Fruit fly (Drosophila melanogaster): ENCODE data around the gene Anp.

The Anp gene

DNA sequence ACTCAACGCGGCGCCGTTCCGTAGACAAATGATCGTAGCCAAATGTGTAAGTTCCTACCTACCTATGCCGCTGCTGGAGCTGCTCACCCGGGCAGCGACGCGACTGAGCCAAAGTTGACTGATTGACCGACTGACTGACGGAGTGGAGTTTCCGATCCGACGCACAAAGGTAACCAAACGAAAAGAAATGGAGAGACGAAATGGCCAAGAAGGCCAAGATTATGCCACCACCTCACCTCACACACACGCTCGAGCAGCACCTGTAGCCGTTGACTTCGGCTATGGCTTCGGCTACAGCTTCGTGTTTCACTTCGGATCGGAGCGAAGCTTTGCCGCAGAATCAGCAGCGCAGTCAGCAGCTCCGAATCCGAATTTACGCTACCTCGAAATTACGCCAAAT, 18.7 kb upstream of the Anp start, which contains the start of gene CG9747:
Gene CG9747, minus strand, starts transcription at position 206 of the 400 bp plus-strand sequence.
- no peak for TF ChIP-seq CTCF (optimal IDR thresholded peaks at IDR 0.05)
- TF ChIP-seq CG8478 (optimal IDR thresholded peaks at IDR 0.05): no peak

DNA sequence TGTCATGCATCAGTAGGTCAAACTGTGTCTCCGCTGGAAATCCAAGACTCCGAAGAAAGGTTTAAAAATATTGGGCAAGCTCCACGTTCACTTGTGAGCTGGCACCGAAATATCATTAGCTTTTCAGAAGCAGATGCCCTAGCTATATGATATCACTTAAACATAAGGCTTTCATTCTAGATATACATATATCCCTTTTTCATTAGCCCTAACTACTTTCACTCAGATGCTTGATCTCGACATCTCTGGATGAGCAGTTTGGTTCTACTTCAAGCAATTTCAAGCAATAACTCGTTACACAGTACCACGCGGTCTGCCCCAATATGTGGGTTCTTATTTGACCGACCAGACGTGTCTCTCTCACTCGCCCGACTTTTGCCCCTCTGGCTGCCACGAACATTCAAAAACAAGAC, 18.3 kb upstream of the Anp start:
- TF ChIP-seq CTCF (optimal IDR thresholded peaks at IDR 0.05) (no peak), CG8478 (optimal IDR thresholded peaks at IDR 0.05) (no peak)

DNA sequence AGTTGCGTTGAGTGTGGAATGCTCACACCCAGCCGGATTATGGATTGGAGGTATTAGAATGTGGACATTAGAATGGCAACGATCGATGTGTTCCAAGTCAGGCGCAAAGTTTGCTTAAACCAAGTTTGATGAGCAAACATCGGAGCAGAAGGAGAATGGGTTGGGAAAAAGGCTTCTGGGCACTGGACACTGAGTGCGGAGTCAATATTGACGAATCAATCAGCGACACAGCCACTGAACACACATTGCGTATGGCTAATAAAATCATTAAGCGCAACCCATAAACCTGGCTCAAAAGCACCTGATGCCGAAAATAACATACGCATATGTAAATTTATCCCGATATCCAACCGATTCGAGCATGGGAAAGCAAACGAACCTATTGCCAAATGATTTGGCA, 15.9 kb upstream of the Anp start:
- TF ChIP-seq CG8478 (optimal IDR thresholded peaks at IDR 0.05) (no peak), CTCF (optimal IDR thresholded peaks at IDR 0.05) (no peak)

DNA sequence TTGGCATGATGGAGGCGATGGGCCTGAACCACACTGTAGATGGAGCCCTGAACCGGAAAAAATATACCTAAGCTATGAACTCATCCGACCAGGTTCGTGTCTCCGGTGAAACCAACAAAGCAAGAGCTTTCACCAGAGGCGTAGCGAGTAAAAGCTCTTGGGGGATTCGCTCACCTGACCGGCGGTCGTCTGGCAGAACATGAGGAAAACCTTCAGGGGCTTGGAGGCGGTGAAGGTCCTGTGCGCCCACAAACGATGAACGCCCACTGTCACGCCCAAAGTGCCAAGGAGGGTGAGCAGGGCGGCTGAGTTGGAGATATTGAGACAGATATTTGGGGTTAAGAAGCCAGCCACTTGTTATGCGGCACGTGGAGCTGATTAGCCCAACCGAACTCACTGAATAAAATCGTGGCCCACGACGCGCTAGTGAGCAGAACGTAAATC, 14.1 kb upstream of the Anp start:
- no peak for TF ChIP-seq CG8478 (optimal IDR thresholded peaks at IDR 0.05)
- TF ChIP-seq CTCF (optimal IDR thresholded peaks at IDR 0.05): peak; percentile 17 to 19

DNA sequence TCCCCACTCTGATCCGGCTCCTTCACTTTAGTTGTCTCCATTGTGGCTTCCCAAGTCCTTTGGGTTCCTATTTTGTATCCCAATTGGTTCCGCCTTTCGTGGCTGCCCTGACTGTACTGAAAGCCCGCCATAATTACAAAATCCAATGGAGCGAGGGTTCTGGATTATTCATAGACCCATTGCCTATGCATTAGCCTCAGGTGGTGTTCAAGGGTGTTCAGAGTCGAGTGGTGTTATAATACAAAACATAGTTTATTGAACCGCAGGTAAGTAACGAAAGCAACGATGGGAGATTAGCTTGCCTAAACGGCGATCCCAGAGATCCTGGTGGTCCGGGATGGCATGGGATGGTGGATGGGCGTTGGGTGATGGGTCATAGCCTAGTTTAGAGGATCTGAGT, 13.6 kb upstream of the Anp start, which contains the start of gene CG15531:
Gene CG15531, minus strand, starts transcription at position 101 of the 400 bp plus-strand sequence.
- no peak for TF ChIP-seq CTCF (optimal IDR thresholded peaks at IDR 0.05)
- no peak for TF ChIP-seq CG8478 (optimal IDR thresholded peaks at IDR 0.05)

DNA sequence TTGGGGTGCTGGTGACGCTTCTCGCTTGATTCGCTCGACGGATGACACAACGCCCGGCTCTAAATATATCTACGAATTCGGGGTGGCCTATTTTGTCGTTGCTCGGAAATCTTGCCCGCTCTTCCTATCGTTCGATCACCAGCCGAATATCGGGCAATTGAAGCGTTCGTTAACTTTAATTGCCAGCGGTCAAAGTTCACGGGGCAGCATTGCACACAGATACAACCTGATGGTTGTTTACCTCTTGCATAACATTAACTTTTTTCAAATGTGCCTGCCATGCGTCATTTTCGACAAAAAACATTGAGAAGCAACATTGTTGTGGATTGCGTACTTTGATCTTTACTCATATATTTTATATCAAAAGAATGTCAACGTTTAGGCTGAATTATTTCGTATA, 12.0 kb upstream of the Anp start:
- no peak for TF ChIP-seq CG8478 (optimal IDR thresholded peaks at IDR 0.05)
- no peak for TF ChIP-seq CTCF (optimal IDR thresholded peaks at IDR 0.05)

DNA sequence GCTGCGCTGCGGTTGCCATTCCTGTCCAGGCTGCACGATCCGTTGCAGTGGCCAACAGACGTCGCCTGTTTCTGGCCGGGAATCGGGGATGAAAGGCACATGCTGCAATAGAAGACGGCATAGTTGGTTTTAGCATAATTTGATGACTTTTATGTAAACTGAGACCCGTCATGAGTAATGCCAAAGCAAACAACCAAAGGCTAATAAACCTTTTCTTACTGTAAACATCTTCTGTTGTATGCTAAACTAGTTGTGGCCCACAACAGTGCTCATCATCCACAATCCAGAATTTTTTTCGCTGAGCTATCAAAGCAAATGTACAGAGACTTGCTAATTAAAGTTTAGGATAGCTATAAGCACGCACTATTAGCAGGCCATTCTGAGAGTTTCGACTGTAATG, 11.0 kb upstream of the Anp start:
- TF ChIP-seq CG8478 (optimal IDR thresholded peaks at IDR 0.05) (no peak), CTCF (optimal IDR thresholded peaks at IDR 0.05) (no peak)

DNA sequence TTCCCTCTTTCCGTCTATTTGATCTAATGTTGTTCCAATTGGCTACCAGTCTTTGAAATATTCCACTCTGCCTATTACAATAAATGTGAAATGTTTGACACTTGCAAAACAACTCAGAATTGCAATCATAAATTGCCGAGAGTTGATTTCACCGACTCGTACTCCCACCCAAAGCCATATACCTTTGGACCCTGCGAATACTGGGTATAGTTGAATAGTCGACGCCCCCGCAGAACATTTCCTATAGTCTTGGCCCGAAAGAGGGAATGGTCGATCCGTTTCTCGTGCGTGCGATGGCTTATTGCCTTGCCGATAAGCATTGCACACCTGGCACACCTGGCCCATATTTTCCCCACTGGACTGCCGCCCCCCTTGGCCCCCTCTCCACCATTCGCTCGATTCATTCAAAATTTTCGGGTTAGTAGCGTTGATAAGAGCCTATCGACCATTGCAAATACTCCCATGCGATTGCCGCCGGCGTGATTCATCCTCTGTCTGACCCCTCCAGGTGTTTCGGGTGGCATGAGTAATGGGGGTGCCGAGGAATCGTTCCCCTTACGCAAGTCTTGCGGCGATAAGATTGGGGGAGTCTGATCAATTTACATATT, 9.6 kb upstream of the Anp start:
- no peak for TF ChIP-seq CTCF (optimal IDR thresholded peaks at IDR 0.05)
- TF ChIP-seq CG8478 (optimal IDR thresholded peaks at IDR 0.05): no peak

DNA sequence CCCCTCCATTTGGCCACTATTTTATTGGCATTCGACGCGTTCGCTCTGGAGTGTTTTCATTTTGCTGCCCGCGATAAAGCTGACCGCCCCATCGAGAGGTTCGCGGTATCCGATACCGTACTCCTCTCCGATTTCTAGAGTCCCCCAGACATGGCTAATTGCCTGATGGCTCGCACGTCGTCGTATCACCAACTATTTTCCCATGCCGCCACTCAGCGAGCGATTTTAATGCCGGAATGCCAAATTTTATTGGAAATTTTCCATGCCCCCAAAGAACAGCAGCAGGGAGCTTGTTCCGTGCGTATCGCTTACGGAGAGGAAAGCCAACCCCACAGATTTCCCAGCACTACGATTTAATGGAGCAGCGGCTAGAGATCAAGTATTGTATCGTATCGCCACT, 8.7 kb upstream of the Anp start:
- TF ChIP-seq CG8478 (optimal IDR thresholded peaks at IDR 0.05) (no peak), CTCF (optimal IDR thresholded peaks at IDR 0.05) (no peak)

DNA sequence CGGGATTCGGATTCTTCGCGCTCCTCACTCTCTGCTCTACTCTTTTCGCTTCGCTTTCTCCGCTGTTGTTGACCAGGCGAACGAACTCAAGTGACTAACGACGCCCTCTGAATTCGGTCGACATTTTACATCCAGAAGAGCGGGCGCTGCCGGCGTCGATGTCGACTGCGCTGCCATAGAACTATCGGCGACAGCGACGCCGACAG, 6.9 kb upstream of the Anp start, which contains the start of gene CG9743:
Gene CG9743, minus strand, starts transcription at position 101 of the 206 bp plus-strand sequence.
- TF ChIP-seq CG8478 (optimal IDR thresholded peaks at IDR 0.05) (no peak), CTCF (optimal IDR thresholded peaks at IDR 0.05) (no peak)

DNA sequence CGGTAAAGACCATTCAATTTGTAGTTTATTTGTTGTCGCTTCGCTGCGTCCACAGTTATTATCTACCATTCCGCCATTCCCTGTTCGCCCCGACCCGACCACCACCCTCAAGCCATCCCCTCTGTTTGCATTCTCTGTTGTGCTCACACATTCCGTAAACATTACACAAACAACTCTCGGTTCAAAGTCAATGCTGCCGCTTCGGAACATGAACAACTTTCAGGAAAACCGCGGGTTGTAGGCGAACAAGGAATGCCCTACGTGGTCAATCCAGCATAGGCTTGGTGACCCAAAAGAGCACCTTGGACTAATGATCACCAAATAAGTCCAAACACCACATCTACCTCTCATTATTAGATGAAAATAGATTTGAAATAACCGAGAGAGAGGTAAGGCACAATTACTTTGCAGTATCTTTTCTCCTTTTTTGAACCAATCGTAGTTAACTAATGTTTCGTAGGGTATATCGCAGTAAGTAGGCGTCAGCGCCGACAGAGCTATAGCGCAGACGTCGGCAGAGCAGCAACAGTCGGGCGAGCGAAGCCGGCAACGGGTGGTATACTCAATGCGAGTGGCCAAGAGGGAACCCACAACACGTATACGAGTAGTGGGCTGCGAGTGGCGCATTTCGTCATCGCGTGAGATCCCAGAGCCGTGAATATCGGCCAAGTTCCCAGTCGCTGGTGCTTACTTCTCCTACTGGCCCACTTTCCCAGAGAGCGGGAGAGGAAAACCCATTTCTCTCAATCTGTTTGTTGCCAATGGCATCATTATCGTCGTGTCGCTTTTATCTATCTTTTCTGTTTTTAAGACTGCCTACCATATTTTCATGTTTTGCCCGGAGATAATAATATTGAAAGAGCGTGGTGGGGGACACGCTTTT, 6.4 kb upstream of the Anp start:
- TF ChIP-seq CG8478 (optimal IDR thresholded peaks at IDR 0.05) (no peak), CTCF (optimal IDR thresholded peaks at IDR 0.05) (no peak)

DNA sequence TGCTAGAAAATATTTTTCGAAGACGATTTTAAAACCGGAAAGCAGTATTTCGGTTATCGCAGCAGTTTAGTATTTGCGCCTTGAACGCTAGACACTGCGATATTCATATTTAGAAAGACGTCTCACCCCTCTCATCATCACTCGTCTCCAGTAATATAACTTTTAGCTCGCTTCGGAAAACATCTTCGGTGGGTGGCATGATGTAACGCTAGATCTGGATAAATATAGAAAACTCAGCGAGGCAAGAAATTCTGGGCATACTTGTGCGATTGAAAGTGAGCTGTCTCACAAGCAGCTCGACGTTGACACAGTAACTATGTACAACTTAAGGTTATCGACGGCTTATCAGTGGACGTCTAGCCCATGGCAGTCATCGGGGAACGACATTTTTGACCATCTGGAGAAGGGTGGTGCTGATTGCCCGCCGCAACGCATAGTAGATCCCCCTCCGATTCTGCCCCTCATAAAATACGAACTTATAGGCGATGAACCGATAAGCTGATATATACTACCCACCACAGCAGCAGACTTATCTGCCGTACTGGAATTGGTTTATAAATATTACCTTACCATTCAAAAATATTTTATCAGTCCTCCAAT, 5.6 kb upstream of the Anp start:
- TF ChIP-seq CTCF (optimal IDR thresholded peaks at IDR 0.05): no peak
- TF ChIP-seq CG8478 (optimal IDR thresholded peaks at IDR 0.05): no peak

DNA sequence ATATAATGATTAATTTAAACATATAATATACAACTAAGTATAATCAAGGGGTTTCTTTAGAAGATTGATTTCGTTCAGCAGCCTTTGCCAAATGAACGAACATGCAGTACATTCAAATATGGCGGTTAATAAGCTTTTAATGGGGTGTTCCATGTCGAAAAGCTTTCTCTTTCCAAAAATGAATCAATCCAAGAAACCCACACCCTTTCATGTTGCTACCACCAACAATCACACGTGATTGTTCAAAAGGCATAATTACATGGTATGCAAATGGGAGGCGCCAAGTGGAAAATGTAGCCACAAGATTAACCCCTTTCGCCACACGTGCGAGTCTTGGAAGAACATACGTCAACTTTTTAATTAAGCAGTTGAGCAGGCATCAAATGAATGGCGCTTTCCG, 3.8 kb upstream of the Anp start:
- no peak for TF ChIP-seq CTCF (optimal IDR thresholded peaks at IDR 0.05)
- no peak for TF ChIP-seq CG8478 (optimal IDR thresholded peaks at IDR 0.05)

DNA sequence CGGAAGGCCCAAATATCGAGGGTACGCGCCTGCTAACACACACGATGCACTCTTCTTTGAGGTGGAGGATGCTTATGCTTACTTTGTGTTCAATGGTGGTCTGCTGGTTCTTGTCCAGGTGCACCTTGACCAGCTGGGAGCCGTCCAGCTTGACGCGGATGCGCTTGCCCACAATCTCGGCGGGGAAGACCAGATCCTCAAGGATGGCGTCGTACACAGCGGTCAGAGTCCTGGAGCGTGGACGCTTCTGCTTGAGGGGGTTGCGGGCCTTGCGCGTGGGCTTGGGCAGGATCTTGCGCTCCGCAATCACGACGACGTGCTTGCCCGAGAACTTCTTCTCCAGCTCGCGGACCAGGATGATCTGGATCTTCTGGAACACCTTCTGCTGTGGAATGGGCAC, 1.7 kb upstream of the Anp start:
- no peak for TF ChIP-seq CG8478 (optimal IDR thresholded peaks at IDR 0.05)
- no peak for TF ChIP-seq CTCF (optimal IDR thresholded peaks at IDR 0.05)

DNA sequence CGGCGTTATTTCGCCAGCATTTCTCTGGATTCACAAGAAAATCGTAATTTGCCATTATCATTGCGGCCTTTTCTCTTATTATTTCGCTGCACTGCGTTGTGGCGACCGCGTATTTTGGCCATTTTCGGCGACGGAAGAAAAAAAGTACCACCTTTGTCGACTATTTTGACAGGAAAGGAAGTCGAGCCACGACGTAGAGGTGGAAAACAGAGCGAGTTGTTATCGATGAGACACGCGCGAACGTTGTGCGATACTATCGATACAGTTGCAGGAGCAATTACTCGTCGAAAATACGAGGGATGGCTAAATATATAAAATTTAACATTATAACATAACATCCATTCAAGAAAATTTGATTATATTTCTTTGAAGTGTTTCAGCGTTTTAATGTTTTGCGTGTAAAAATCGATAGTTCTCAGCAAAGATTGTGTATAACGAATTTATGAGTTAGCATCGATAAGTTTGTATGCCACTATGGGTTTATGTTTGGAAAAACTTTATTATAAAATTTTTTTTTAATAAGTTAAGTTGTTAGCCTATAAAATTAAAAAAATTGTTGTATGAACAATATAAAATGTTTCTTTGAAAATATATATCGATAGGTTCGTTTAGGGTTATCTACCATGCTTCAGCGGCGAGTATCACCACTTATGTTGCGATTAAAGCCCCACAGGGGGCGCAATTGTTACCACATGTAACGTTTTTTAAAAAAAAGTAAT, 823 bp upstream of the Anp start, which contains the start of gene RpS7:
Gene RpS7, minus strand, starts transcription at position 255 of the 719 bp plus-strand sequence.
- TF ChIP-seq CG8478 (optimal IDR thresholded peaks at IDR 0.05): no peak
- TF ChIP-seq CTCF (optimal IDR thresholded peaks at IDR 0.05): peak; percentile 43 to 88
